Worm (Caenorhabditis elegans): ENCODE measurements around the gene srw-76.

srw-76 gene

ce11 chrV:16622754-16623261 lies 15.3 kb downstream of the srw-76 start, which contains the start of gene Y70C5A.2:
Y70C5A.2 (minus strand) TSS chrV:16623211.
- TF ChIP-seq F49E8.2 (tag; optimal IDR thresholded peaks at IDR 0.05; ENCODE audit: insufficient read depth): no peak
- TF ChIP-seq dox-1 (GFP tag; IDR thresholded peaks at IDR 0.05): peak; percentile 10; the same call in 1 of the 2 replicates
- TF ChIP-seq nhr-80 (tag; optimal IDR thresholded peaks at IDR 0.05): no peak
- no peak for TF ChIP-seq ets-4 (GFP tag; optimal IDR thresholded peaks at IDR 0.05)
- no peak for TF ChIP-seq ekl-4 (GFP tag; IDR thresholded peaks at IDR 0.05)
- TF ChIP-seq lir-1 (GFP tag; conservative IDR thresholded peaks at IDR 0.05): no peak
- peak; percentile 35; the same call in 1 of the 2 replicates for TF ChIP-seq D2030.7 (GFP tag; IDR thresholded peaks at IDR 0.05)
- no peak for TF ChIP-seq ccch-3 (GFP tag; optimal IDR thresholded peaks at IDR 0.05)
- TF ChIP-seq ztf-18 (tag; optimal IDR thresholded peaks at IDR 0.05): no peak
- TF ChIP-seq ama-1 (optimal IDR thresholded peaks at IDR 0.05): no peak
- TF ChIP-seq ama-1 (GFP tag; optimal IDR thresholded peaks at IDR 0.05): no peak
- TF ChIP-seq hrde-1 (tag; optimal IDR thresholded peaks at IDR 0.05; ENCODE audit: borderline replicate concordance): no peak
- TF ChIP-seq F10E7.11 (tag; optimal IDR thresholded peaks at IDR 0.05): no peak
- TF ChIP-seq hsf-1 (GFP tag; IDR thresholded peaks at IDR 0.05): no peak
- TF ChIP-seq F37B4.10 (GFP tag; IDR thresholded peaks at IDR 0.05): no peak
- no peak for TF ChIP-seq madf-10 (tag; optimal IDR thresholded peaks at IDR 0.05)
- no peak for TF ChIP-seq sea-2 (GFP tag; IDR thresholded peaks at IDR 0.05)
- TF ChIP-seq die-1 (tag; optimal IDR thresholded peaks at IDR 0.05): no peak
- TF ChIP-seq F57A8.1 (GFP tag; optimal IDR thresholded peaks at IDR 0.05): no peak
- TF ChIP-seq F22D6.2 (tag; optimal IDR thresholded peaks at IDR 0.05): no peak
- TF ChIP-seq ceh-27 (GFP tag; optimal IDR thresholded peaks at IDR 0.05): no peak
- no peak for TF ChIP-seq tlf-1 (GFP tag; optimal IDR thresholded peaks at IDR 0.05)
- no peak for TF ChIP-seq athp-1 (tag; optimal IDR thresholded peaks at IDR 0.05)
- TF ChIP-seq ztf-6 (GFP tag; IDR thresholded peaks at IDR 0.05): no peak
- no peak for TF ChIP-seq sptf-2 (GFP tag; optimal IDR thresholded peaks at IDR 0.05)
- no peak for TF ChIP-seq F55B11.4 (tag; optimal IDR thresholded peaks at IDR 0.05; ENCODE audit: borderline replicate concordance, insufficient read depth)
- no peak for TF ChIP-seq mxl-1 (tag; optimal IDR thresholded peaks at IDR 0.05)
- no peak for TF ChIP-seq ceh-58 (GFP tag; IDR thresholded peaks at IDR 0.05)
- TF ChIP-seq efl-1 (GFP tag; optimal IDR thresholded peaks at IDR 0.05): no peak
- TF ChIP-seq attf-6 (GFP tag; IDR thresholded peaks at IDR 0.05): 0 out of 2 replicates have a peak, but pooled peaks have one; percentile 51
- no peak for TF ChIP-seq dpff-1 (tag; optimal IDR thresholded peaks at IDR 0.05)
- no peak for TF ChIP-seq F33H1.4 (GFP tag; IDR thresholded peaks at IDR 0.05)
- no peak for TF ChIP-seq B0019.2 (GFP tag; conservative IDR thresholded peaks at IDR 0.05)
- no peak for TF ChIP-seq ztf-26 (tag; optimal IDR thresholded peaks at IDR 0.05)
- no peak for TF ChIP-seq gei-17 (GFP tag; optimal IDR thresholded peaks at IDR 0.05)
- TF ChIP-seq rec-8 (tag; optimal IDR thresholded peaks at IDR 0.05): no peak
- no peak for TF ChIP-seq rpc-1 (optimal IDR thresholded peaks at IDR 0.05)
- TF ChIP-seq rpc-1 (tag; optimal IDR thresholded peaks at IDR 0.05): peak; percentile 21
- TF ChIP-seq snpc-4 (GFP tag; optimal IDR thresholded peaks at IDR 0.05): no peak
- no peak for TF ChIP-seq snpc-4 (tag; optimal IDR thresholded peaks at IDR 0.05)
- TF ChIP-seq tbp1 (GFP tag; optimal IDR thresholded peaks at IDR 0.05): no peak
- no peak for TF ChIP-seq rcor-1 (GFP tag; IDR thresholded peaks at IDR 0.05)
- no peak for TF ChIP-seq T26A5.8 (tag; optimal IDR thresholded peaks at IDR 0.05)
- no peak for TF ChIP-seq let-526 (GFP tag; IDR thresholded peaks at IDR 0.05)
- TF ChIP-seq ceh-91 (GFP tag; IDR thresholded peaks at IDR 0.05): no peak
- TF ChIP-seq fkh-3 (tag; optimal IDR thresholded peaks at IDR 0.05): no peak
- TF ChIP-seq B0336.3 (GFP tag; IDR thresholded peaks at IDR 0.05): no peak
- no peak for TF ChIP-seq him-1 (tag; optimal IDR thresholded peaks at IDR 0.05)
- no peak for TF ChIP-seq Y67H2A.10 (GFP tag; conservative IDR thresholded peaks at IDR 0.05)
- no peak for TF ChIP-seq hlh-26 (GFP tag; conservative IDR thresholded peaks at IDR 0.05)
- TF ChIP-seq B0035.1 (tag; optimal IDR thresholded peaks at IDR 0.05): no peak
